Fruit fly (Drosophila melanogaster): ENCODE results near the gene ND-75.
A peak's percentile ranks its signal among the peaks of the same experiment; 100 is the strongest.

The ND-75 gene

DNA sequence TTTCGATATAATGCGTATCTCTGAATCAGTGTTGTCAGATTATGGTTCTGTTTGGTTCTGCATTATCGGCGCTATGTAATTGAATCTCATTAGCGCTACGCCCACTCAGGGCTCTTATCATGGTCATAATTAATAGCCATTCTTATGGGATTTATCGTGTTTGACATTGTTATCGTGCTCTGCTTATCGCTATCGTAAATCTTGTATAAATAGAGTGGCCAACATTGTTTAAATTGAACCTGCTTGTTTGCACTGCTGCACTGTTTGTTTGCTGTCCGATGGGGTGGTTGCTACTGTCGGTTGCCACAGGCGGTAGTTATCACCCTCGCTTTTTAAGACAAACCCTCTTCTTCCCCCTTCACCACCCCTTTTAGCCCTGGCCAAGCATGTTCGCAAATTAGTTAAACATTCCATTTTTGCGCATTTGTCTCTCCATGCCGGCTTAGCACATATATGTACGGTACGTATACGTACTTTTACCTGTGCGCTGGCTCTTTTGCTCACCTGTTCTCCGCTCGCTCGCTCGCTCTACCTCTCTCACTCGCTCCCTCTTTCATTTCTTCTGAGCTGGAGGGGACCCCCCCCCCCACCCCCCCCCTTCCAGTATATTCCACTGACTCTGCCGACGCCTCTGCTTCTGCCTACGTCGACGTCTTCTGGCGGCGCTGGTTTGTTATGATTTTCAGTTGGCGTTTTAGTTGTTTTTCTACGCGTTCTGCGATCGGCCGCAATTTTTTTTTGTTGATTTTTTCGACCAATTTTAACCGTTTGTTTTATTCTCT lies 21.4 kb downstream of the ND-75 start (continued):
- TF ChIP-seq Spps (tag; optimal IDR thresholded peaks at IDR 0.05) (peak; percentile 39), HLH54F (GFP tag; optimal IDR thresholded peaks at IDR 0.05) (no peak), hbn (GFP tag; IDR thresholded peaks at IDR 0.05; ENCODE audit: partially characterized antibody) (no peak), CG8359 (GFP tag; optimal IDR thresholded peaks at IDR 0.05; ENCODE audit: borderline replicate concordance) (peak; percentile 56), nerfin-1 (tag; optimal IDR thresholded peaks at IDR 0.05) (peak; percentile 55), D19A (tag; optimal IDR thresholded peaks at IDR 0.05) (no peak), dysf (GFP tag; IDR thresholded peaks at IDR 0.05) (no peak), phol (tag; optimal IDR thresholded peaks at IDR 0.05) (no peak), C15 (GFP tag; IDR thresholded peaks at IDR 0.05) (no peak), caup (GFP tag; optimal IDR thresholded peaks at IDR 0.05; ENCODE audit: severe bottlenecking) (peak; percentile 55), HLHmδ (GFP tag; optimal IDR thresholded peaks at IDR 0.05) (peak; percentile 79), CG10462 (GFP tag; optimal IDR thresholded peaks at IDR 0.05) (peak; percentile 31), jing (GFP tag; optimal IDR thresholded peaks at IDR 0.05) (no peak), CG9609 (GFP tag; optimal IDR thresholded peaks at IDR 0.05) (peak; percentile 21), CHES-1-like (GFP tag; optimal IDR thresholded peaks at IDR 0.05) (peak; percentile 24), Eip74EF (GFP tag; optimal IDR thresholded peaks at IDR 0.05) (no peak), pfk (GFP tag; optimal IDR thresholded peaks at IDR 0.05) (peak; percentile 23), Ptx1 (GFP tag; IDR thresholded peaks at IDR 0.05) (no peak), salm (tag; optimal IDR thresholded peaks at IDR 0.05) (peak; percentile 53), Dip2 (GFP tag; IDR thresholded peaks at IDR 0.05) (no peak), HmgD (GFP tag; optimal IDR thresholded peaks at IDR 0.05) (peak; percentile 13), al (GFP tag; IDR thresholded peaks at IDR 0.05) (no peak), CG2199 (GFP tag; IDR thresholded peaks at IDR 0.05) (no peak), tx (GFP tag; optimal IDR thresholded peaks at IDR 0.05) (peak; percentile 16), Jarid2 (GFP tag; optimal IDR thresholded peaks at IDR 0.05) (peak; percentile 32), CG3838 (GFP tag; optimal IDR thresholded peaks at IDR 0.05) (peak; percentile 12), CG30020 (tag; optimal IDR thresholded peaks at IDR 0.05) (no peak), CG7987 (GFP tag; optimal IDR thresholded peaks at IDR 0.05) (peak; percentile 82), Lim3 (GFP tag; IDR thresholded peaks at IDR 0.05) (no peak), sr (GFP tag; IDR thresholded peaks at IDR 0.05) (no peak), en (GFP tag; optimal IDR thresholded peaks at IDR 0.05) (peak; percentile 29), CG11695 (GFP tag; IDR thresholded peaks at IDR 0.05) (0 out of 3 replicates have a peak, but pooled peaks have one; percentile 34), ase (GFP tag; IDR thresholded peaks at IDR 0.05) (0 out of 3 replicates have a peak, but pooled peaks have one; percentile 22), CG11247 (GFP tag; IDR thresholded peaks at IDR 0.05) (no peak), ato (GFP tag; IDR thresholded peaks at IDR 0.05; ENCODE audit: partially characterized antibody) (no peak), danr (GFP tag; IDR thresholded peaks at IDR 0.05) (no peak), btn (GFP tag; optimal IDR thresholded peaks at IDR 0.05) (peak; percentile 61), CG6854 (GFP tag; optimal IDR thresholded peaks at IDR 0.05) (peak; percentile 68), CG14050 (GFP tag; IDR thresholded peaks at IDR 0.05) (0 out of 3 replicates have a peak, but pooled peaks have one; percentile 11), CG1647 (GFP tag; optimal IDR thresholded peaks at IDR 0.05) (peak; percentile 15), maf-S (GFP tag; optimal IDR thresholded peaks at IDR 0.05) (peak; percentile 4), Sox100B (GFP tag; optimal IDR thresholded peaks at IDR 0.05) (peak; percentile 64), CG7357 (GFP tag; IDR thresholded peaks at IDR 0.05) (no peak), Asciz (GFP tag; optimal IDR thresholded peaks at IDR 0.05) (peak; percentile 85), CG1024 (GFP tag; IDR thresholded peaks at IDR 0.05) (peak; percentile 19; the same call in 1 of the 2 replicates), Gug (GFP tag; IDR thresholded peaks at IDR 0.05) (no peak), chm (GFP tag; IDR thresholded peaks at IDR 0.05) (peak; percentile 54; the same call in 1 of the 2 replicates), lilli (GFP tag; optimal IDR thresholded peaks at IDR 0.05) (peak; percentile 27), p53 (GFP tag; optimal IDR thresholded peaks at IDR 0.05) (peak; percentile 13)
